Fruit fly (Drosophila melanogaster): ENCODE data around the gene CG4572.

CG4572 gene

dm6 chr3R:19891363-19891762 is 27.2 kb upstream of the CG4572 start:
- TF ChIP-seq tai (GFP tag; optimal IDR thresholded peaks at IDR 0.05) (no peak), Hr78 (GFP tag; optimal IDR thresholded peaks at IDR 0.05) (no peak), dl (GFP tag; optimal IDR thresholded peaks at IDR 0.05; ENCODE audit: insufficient read depth in 1 of 2, partially characterized antibody in 2 of 2) (no peak), rgr (GFP tag; optimal IDR thresholded peaks at IDR 0.05) (no peak), Sp1 (GFP tag; optimal IDR thresholded peaks at IDR 0.05) (no peak), N (GFP tag; optimal IDR thresholded peaks at IDR 0.05) (no peak), Jra (GFP tag; optimal IDR thresholded peaks at IDR 0.05) (no peak), Abd-B (GFP tag; optimal IDR thresholded peaks at IDR 0.05) (no peak), Rel (GFP tag; optimal IDR thresholded peaks at IDR 0.05) (no peak), Rel (tag; optimal IDR thresholded peaks at IDR 0.05) (no peak), CG9705 (GFP tag; optimal IDR thresholded peaks at IDR 0.05) (no peak), CrebA (GFP tag; optimal IDR thresholded peaks at IDR 0.05; ENCODE audit: borderline replicate concordance) (no peak), sage (GFP tag; optimal IDR thresholded peaks at IDR 0.05) (no peak), br (GFP tag; optimal IDR thresholded peaks at IDR 0.05) (no peak), OdsH (GFP tag; optimal IDR thresholded peaks at IDR 0.05) (no peak), Hr83 (GFP tag; optimal IDR thresholded peaks at IDR 0.05; ENCODE audit: poor library complexity, severe bottlenecking) (no peak), Hnf4 (GFP tag; optimal IDR thresholded peaks at IDR 0.05) (no peak), pan (optimal IDR thresholded peaks at IDR 0.05) (no peak)

- peak; percentile 98 for TF ChIP-seq Myc (optimal IDR thresholded peaks at IDR 0.05)
- no peak for TF ChIP-seq usp (GFP tag; optimal IDR thresholded peaks at IDR 0.05)
- peak; percentile 32 for TF ChIP-seq Dif (GFP tag; optimal IDR thresholded peaks at IDR 0.05; ENCODE audit: partially characterized antibody)
- peak; percentile 56 for TF ChIP-seq fru (GFP tag; optimal IDR thresholded peaks at IDR 0.05)
- TF ChIP-seq woc (GFP tag; optimal IDR thresholded peaks at IDR 0.05): peak; percentile 32
- peak in 1 of 2 experiments; percentile 50 for TF ChIP-seq dl (GFP tag; optimal IDR thresholded peaks at IDR 0.05; ENCODE audit: insufficient read depth in 1 of 2, partially characterized antibody in 2 of 2)
- TF ChIP-seq tai (GFP tag; optimal IDR thresholded peaks at IDR 0.05): no peak
- no peak for TF ChIP-seq CrebA (GFP tag; optimal IDR thresholded peaks at IDR 0.05; ENCODE audit: borderline replicate concordance)
Measured at dm6 chr3R:19890340-19890998, 26.3 kb upstream of the CG4572 start, which contains the start of gene CG4733. Gene CG4733 (plus strand): TSS chr3R:19890689.

- peak; percentile 56 to 70 for TF ChIP-seq dl (GFP tag; optimal IDR thresholded peaks at IDR 0.05; ENCODE audit: insufficient read depth in 1 of 2, partially characterized antibody in 2 of 2)
- TF ChIP-seq Hnf4 (GFP tag; optimal IDR thresholded peaks at IDR 0.05): no peak
- TF ChIP-seq Vsx2 (GFP tag; optimal IDR thresholded peaks at IDR 0.05; ENCODE audit: partially characterized antibody): no peak
- peak; percentile 13 for TF ChIP-seq fru (GFP tag; optimal IDR thresholded peaks at IDR 0.05)
- TF ChIP-seq Dif (GFP tag; optimal IDR thresholded peaks at IDR 0.05; ENCODE audit: partially characterized antibody): peak; percentile 78
Measured at dm6 chr3R:19889603-19890187, 25.5 kb upstream of the CG4572 start.

- no peak for TF ChIP-seq dsf (GFP tag; optimal IDR thresholded peaks at IDR 0.05; ENCODE audit: borderline replicate concordance)
- TF ChIP-seq Dif (GFP tag; optimal IDR thresholded peaks at IDR 0.05; ENCODE audit: partially characterized antibody): no peak
- no peak for TF ChIP-seq rgr (GFP tag; optimal IDR thresholded peaks at IDR 0.05)
- TF ChIP-seq N (GFP tag; optimal IDR thresholded peaks at IDR 0.05): no peak
- no peak for TF ChIP-seq CG32264 (GFP tag; optimal IDR thresholded peaks at IDR 0.05)
- TF ChIP-seq dmrt93B (GFP tag; optimal IDR thresholded peaks at IDR 0.05): no peak
- TF ChIP-seq psq (GFP tag; optimal IDR thresholded peaks at IDR 0.05): no peak
- TF ChIP-seq sv (GFP tag; optimal IDR thresholded peaks at IDR 0.05): no peak
- no peak for TF ChIP-seq tai (GFP tag; optimal IDR thresholded peaks at IDR 0.05)
- no peak for TF ChIP-seq HLH106 (tag; optimal IDR thresholded peaks at IDR 0.05)
- no peak for TF ChIP-seq Dfd (GFP tag; optimal IDR thresholded peaks at IDR 0.05)
- no peak for TF ChIP-seq Myc (optimal IDR thresholded peaks at IDR 0.05)
- TF ChIP-seq Hr78 (GFP tag; optimal IDR thresholded peaks at IDR 0.05): no peak
- TF ChIP-seq fru (GFP tag; optimal IDR thresholded peaks at IDR 0.05): no peak
- no peak for TF ChIP-seq dl (GFP tag; optimal IDR thresholded peaks at IDR 0.05; ENCODE audit: insufficient read depth in 1 of 2, partially characterized antibody in 2 of 2)
- TF ChIP-seq Vsx2 (GFP tag; optimal IDR thresholded peaks at IDR 0.05; ENCODE audit: partially characterized antibody): no peak
Measured at dm6 chr3R:19888156-19888784, 24.1 kb upstream of the CG4572 start, which contains the start of gene ninaE. Gene ninaE (minus strand): TSS chr3R:19888206.

Data from whole organism, wandering third instar larva.